Worm (Caenorhabditis elegans) whole organism, L4/young adult: ENCODE measurements around the gene Y11D7A.10.

Experiments used
- W03F9.2 ChIP-seq: fragments of 150-350 bp; optimal IDR thresholded peaks from 2 replicates; lab custom pipeline; 2014; ENCODE audit warnings: missing biosample characterization, missing genetic modification characterization
- dao-5 ChIP-seq: sonication (generic microtip); optimal IDR thresholded peaks from 2 replicates; lab custom pipeline; 2016; ENCODE audit warnings: missing genotype, missing genetic modification characterization, moderate library complexity, missing compliant biosample characterization
- him-1 ChIP-seq: sonication (generic microtip); optimal IDR thresholded peaks from 2 replicates; lab custom pipeline; 2016; ENCODE audit warnings: missing genotype, missing genetic modification reagents, missing genetic modification characterization, missing compliant biosample characterization

- TF ChIP-seq him-1: no peak
- no peak for TF ChIP-seq W03F9.2 (tag; lab: Kevin White, UChicago)
- TF ChIP-seq dao-5 (tag; lab: Kevin White, UChicago): no peak
Observed at ce11 chrIV:9212121-9212520, 47.4 kb downstream of the Y11D7A.10 start, which contains the start of gene C46C2.6.
